Worm (Caenorhabditis elegans) whole organism, late embryonic: ENCODE results near the gene ctps-1.

Source experiments
- ahr-1 ChIP-seq: sonication (generic microtip); optimal IDR thresholded peaks from 2 replicates; lab custom pipeline; 2016; ENCODE audit warnings: missing genetic modification characterization, missing compliant biosample characterization
- ceh-2 ChIP-seq: sonication (generic microtip); optimal IDR thresholded peaks from 2 replicates; lab custom pipeline; 2016; ENCODE audit warnings: missing genotype, missing genetic modification characterization, missing compliant biosample characterization
- ceh-30 ChIP-seq: fragments of 150-350 bp; optimal IDR thresholded peaks from 2 replicates; lab custom pipeline; 2014; ENCODE audit warnings: missing biosample characterization, missing genetic modification characterization
- ceh-9 ChIP-seq: sonication (generic microtip); optimal IDR thresholded peaks from 2 replicates; lab custom pipeline; 2016; ENCODE audit warnings: mild to moderate bottlenecking, missing genetic modification characterization, inconsistent platforms, missing compliant biosample characterization
- eyg-1 ChIP-seq: sonication (generic microtip); optimal IDR thresholded peaks from 2 replicates; lab custom pipeline; 2016; ENCODE audit warnings: missing genotype, missing genetic modification characterization, missing compliant biosample characterization
- fkh-10 ChIP-seq: fragments of 150-350 bp; optimal IDR thresholded peaks from 2 replicates; lab custom pipeline; 2014; ENCODE audit warnings: missing biosample characterization, missing genetic modification reagents, missing genetic modification characterization
- madf-2 ChIP-seq: sonication (generic microtip); optimal IDR thresholded peaks from 2 replicates; lab custom pipeline; 2017; ENCODE audit warnings: missing genetic modification characterization, missing compliant biosample characterization
- nfya-1 ChIP-seq: sonication (generic microtip); optimal IDR thresholded peaks from 2 replicates; lab custom pipeline; 2017; ENCODE audit warnings: missing genetic modification characterization, mild to moderate bottlenecking, missing compliant biosample characterization, antibody characterized with exemption, moderate library complexity
- nhr-11 ChIP-seq: fragments of 150-350 bp; optimal IDR thresholded peaks from 2 replicates; lab custom pipeline; 2014; ENCODE audit warnings: missing biosample characterization, missing genetic modification characterization
- pag-3 ChIP-seq: sonication (generic microtip); optimal IDR thresholded peaks from 2 replicates; lab custom pipeline; 2016; ENCODE audit warnings: missing compliant biosample characterization, missing genetic modification characterization, borderline replicate concordance
- pha-4 ChIP-seq: fragments of 150-350 bp; optimal IDR thresholded peaks from 2 replicates; lab custom pipeline; 2018; ENCODE audit warnings: missing biosample characterization, missing genetic modification reagents, missing genetic modification characterization
- sox-4 ChIP-seq: sonication (generic microtip); optimal IDR thresholded peaks from 2 replicates; lab custom pipeline; 2017; ENCODE audit warnings: mild to moderate bottlenecking, missing genetic modification characterization, inconsistent platforms, missing compliant biosample characterization
- syd-9 ChIP-seq: sonication (generic microtip); optimal IDR thresholded peaks from 2 replicates; lab custom pipeline; 2016; ENCODE audit warnings: mild to moderate bottlenecking, missing genetic modification characterization, moderate library complexity, missing compliant biosample characterization
- unc-42 ChIP-seq: sonication (generic microtip); optimal IDR thresholded peaks from 2 replicates; lab custom pipeline; 2016; ENCODE audit warnings: missing genotype, missing genetic modification characterization, missing compliant biosample characterization

DNA sequence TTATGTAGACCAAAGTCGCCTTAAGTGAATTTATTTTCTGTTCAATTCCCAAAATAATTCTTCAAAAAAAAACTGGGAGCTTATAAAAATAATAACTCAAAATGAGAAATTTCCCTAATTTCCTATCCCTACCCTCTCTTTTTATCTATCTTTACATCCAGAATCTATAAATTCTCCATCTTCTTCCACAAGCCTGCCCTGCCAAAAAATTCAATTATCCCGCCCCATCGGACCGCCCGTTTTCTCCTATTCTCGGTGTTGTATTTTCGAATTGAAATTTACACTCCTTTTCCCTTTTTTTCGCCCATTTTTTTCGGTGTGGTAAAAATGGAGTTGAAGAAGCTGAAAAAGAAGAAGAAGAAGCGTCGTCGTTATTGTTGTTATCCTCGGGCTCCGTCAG is 45.2 kb upstream of the ctps-1 start:
- no peak for TF ChIP-seq ceh-9
- no peak for TF ChIP-seq madf-2 (tag; lab: Kevin White, UChicago)
- TF ChIP-seq ceh-2 (tag; lab: Kevin White, UChicago): no peak
- no peak for TF ChIP-seq nfya-1 (tag; lab: Kevin White, UChicago)
- TF ChIP-seq pag-3: no peak
- no peak for TF ChIP-seq ceh-30 (tag; lab: Kevin White, UChicago)
- TF ChIP-seq eyg-1 (tag; lab: Kevin White, UChicago): no peak
- no peak for TF ChIP-seq nhr-11
- TF ChIP-seq sox-4 (tag; lab: Kevin White, UChicago): no peak
- no peak for TF ChIP-seq fkh-10 (GFP tag; lab: Kevin White, UChicago)
- TF ChIP-seq syd-9: no peak
- TF ChIP-seq pha-4 (tag; lab: Kevin White, UChicago): no peak
- TF ChIP-seq ahr-1 (tag; lab: Kevin White, UChicago): no peak
- TF ChIP-seq unc-42 (tag; lab: Kevin White, UChicago): peak; percentile 82
